Worm (Caenorhabditis elegans) whole organism, young adult: Measurements from ENCODE around the gene ufc-1.

Experiments used
- B0019.2 ChIP-seq: fragments of 200-800 bp; sonication (Bioruptor generic); conservative IDR thresholded peaks from 2 replicates; pipeline ENCODE4 v1.3.6; 2022; ENCODE audit warnings: missing genetic modification reagents, missing genetic modification characterization, missing compliant biosample characterization
- C06A6.2 ChIP-seq: fragments of 200-800 bp; sonication (Bioruptor generic); conservative IDR thresholded peaks from 2 replicates; pipeline ENCODE4 v1.3.6; 2022; ENCODE audit warnings: missing genetic modification characterization, missing compliant biosample characterization
- F23B12.7 ChIP-seq: sonication (generic microtip); optimal IDR thresholded peaks from 2 replicates; lab custom pipeline; 2017; ENCODE audit warnings: missing genetic modification characterization, mild to moderate bottlenecking, missing compliant biosample characterization, antibody characterized with exemption, moderate library complexity; ENCODE audit not compliant: insufficient read depth
- F33H1.4 ChIP-seq: fragments of 200-800 bp; sonication (Bioruptor generic); IDR thresholded peaks from 2 replicates; pipeline ENCODE4 v1.3.6; 2022; ENCODE audit warnings: missing genetic modification reagents, missing genetic modification characterization, missing compliant biosample characterization
- F57A8.1 ChIP-seq: fragments of 200-800 bp; sonication (Bioruptor generic); optimal IDR thresholded peaks from 2 replicates; lab custom pipeline; 2018; ENCODE audit warnings: mild to moderate bottlenecking, missing genetic modification characterization, moderate library complexity, missing compliant biosample characterization
- Y53F4B.3 ChIP-seq: fragments of 200-800 bp; sonication (Bioruptor generic); IDR thresholded peaks from 2 replicates; pipeline ENCODE4 v1.3.6; 2022; ENCODE audit warnings: missing genetic modification reagents, missing genetic modification characterization, missing compliant biosample characterization
- Y67H2A.10 ChIP-seq: fragments of 200-800 bp; sonication (Bioruptor generic); conservative IDR thresholded peaks from 2 replicates; pipeline ENCODE4 v1.3.6; 2022; ENCODE audit warnings: missing genetic modification reagents, missing genetic modification characterization, missing compliant biosample characterization
- Y95B8A.8 ChIP-seq: fragments of 200-800 bp; sonication (Bioruptor generic); IDR thresholded peaks from 2 replicates; pipeline ENCODE4 v1.3.6; 2022; ENCODE audit warnings: missing genetic modification reagents, missing genetic modification characterization, missing compliant biosample characterization
- athp-1 ChIP-seq: sonication (generic microtip); optimal IDR thresholded peaks from 2 replicates; lab custom pipeline; 2017; ENCODE audit warnings: mild to moderate bottlenecking, missing genetic modification characterization, missing compliant biosample characterization
- attf-3 ChIP-seq: fragments of 200-800 bp; sonication (Bioruptor generic); conservative IDR thresholded peaks from 2 replicates; pipeline ENCODE4 v1.3.6; 2022; ENCODE audit warnings: missing genetic modification reagents, missing genetic modification characterization, missing compliant biosample characterization
- cebp-2 ChIP-seq: fragments of 200-800 bp; sonication (Bioruptor generic); IDR thresholded peaks from 2 replicates; pipeline ENCODE4 v1.3.6; 2022; ENCODE audit warnings: missing genetic modification characterization, missing compliant biosample characterization
- chd-7 ChIP-seq: sonication (generic microtip); optimal IDR thresholded peaks from 2 replicates; lab custom pipeline; 2016; ENCODE audit warnings: mild to moderate bottlenecking, missing genetic modification characterization, moderate library complexity, missing compliant biosample characterization
- dpl-1 ChIP-seq: fragments of 150-350 bp; optimal IDR thresholded peaks from 2 replicates; lab custom pipeline; 2014; ENCODE audit warnings: missing biosample characterization, missing genetic modification reagents, missing genetic modification characterization
- egl-44 ChIP-seq: fragments of 200-800 bp; sonication (Bioruptor generic); IDR thresholded peaks from 2 replicates; pipeline ENCODE4 v1.3.6; 2022; ENCODE audit warnings: missing genetic modification reagents, missing genetic modification characterization, missing compliant biosample characterization
- fkh-3 ChIP-seq: sonication (generic microtip); optimal IDR thresholded peaks from 2 replicates; lab custom pipeline; 2016; ENCODE audit warnings: mild to moderate bottlenecking, missing genetic modification characterization, missing compliant biosample characterization
- hlh-12 ChIP-seq: sonication (generic microtip); optimal IDR thresholded peaks from 2 replicates; lab custom pipeline; 2016; ENCODE audit warnings: missing genetic modification characterization, missing compliant biosample characterization
- hlh-26 ChIP-seq: fragments of 200-800 bp; sonication (Bioruptor generic); conservative IDR thresholded peaks from 2 replicates; pipeline ENCODE4 v1.3.6; 2022; ENCODE audit warnings: missing genetic modification reagents, missing genetic modification characterization, missing compliant biosample characterization
- hmg-1.2 ChIP-seq: fragments of 200-800 bp; sonication (Bioruptor generic); IDR thresholded peaks from 2 replicates; pipeline ENCODE4 v1.3.6; 2022; ENCODE audit warnings: missing genetic modification reagents, missing genetic modification characterization, missing compliant biosample characterization
- hmg-20 ChIP-seq: fragments of 200-800 bp; sonication (Bioruptor generic); IDR thresholded peaks from 2 replicates; pipeline ENCODE4 v1.3.6; 2022; ENCODE audit warnings: missing genetic modification reagents, missing genetic modification characterization, missing compliant biosample characterization
- lag-1 ChIP-seq: fragments of 200-800 bp; sonication (Bioruptor generic); IDR thresholded peaks from 2 replicates; pipeline ENCODE4 v1.3.6; 2022; ENCODE audit warnings: missing genetic modification reagents, missing genetic modification characterization, missing compliant biosample characterization
- lin-35 ChIP-seq, 3 experiments: fragments of 150-350 bp in 2 of 3; sonication (generic microtip) in 1 of 3; optimal IDR thresholded peaks; 2 replicates each; lab custom pipeline; 2014 to 2018; ENCODE audit warnings: missing biosample characterization in 3 of 3, missing genetic modification characterization in 3 of 3, missing genetic modification reagents in 3 of 3
- lir-1 ChIP-seq: fragments of 200-800 bp; sonication (Bioruptor generic); conservative IDR thresholded peaks from 2 replicates; pipeline ENCODE4 v1.3.6; 2022; ENCODE audit warnings: missing genetic modification reagents, missing genetic modification characterization, missing compliant biosample characterization
- lsl-1 ChIP-seq: fragments of 200-800 bp; sonication (Bioruptor generic); optimal IDR thresholded peaks from 2 replicates; lab custom pipeline; 2018; ENCODE audit warnings: mild to moderate bottlenecking, missing genetic modification characterization, moderate library complexity, missing compliant biosample characterization
- madf-10 ChIP-seq: sonication (generic microtip); optimal IDR thresholded peaks from 2 replicates; lab custom pipeline; 2016; ENCODE audit warnings: mild to moderate bottlenecking, missing genetic modification characterization, missing compliant biosample characterization
- mel-28 ChIP-seq: sonication (generic microtip); optimal IDR thresholded peaks from 2 replicates; lab custom pipeline; 2016; ENCODE audit warnings: borderline replicate concordance, mild to moderate bottlenecking, missing genetic modification characterization, missing compliant biosample characterization
- mxl-1 ChIP-seq: sonication (generic microtip); optimal IDR thresholded peaks from 2 replicates; lab custom pipeline; 2016; ENCODE audit warnings: missing genetic modification characterization, missing compliant biosample characterization
- nfyb-1 ChIP-seq: fragments of 200-800 bp; sonication (Bioruptor generic); IDR thresholded peaks from 2 replicates; pipeline ENCODE4 v1.3.6; 2022; ENCODE audit warnings: missing genetic modification reagents, missing genetic modification characterization, missing compliant biosample characterization
- nhr-80 ChIP-seq: sonication (generic microtip); optimal IDR thresholded peaks from 2 replicates; lab custom pipeline; 2016; ENCODE audit warnings: missing genetic modification characterization, missing compliant biosample characterization
- nhr-90 ChIP-seq: sonication (generic microtip); optimal IDR thresholded peaks from 2 replicates; lab custom pipeline; 2016; ENCODE audit warnings: missing genotype, mild to moderate bottlenecking, missing genetic modification characterization, missing compliant biosample characterization
- pha-4 ChIP-seq: fragments of 150-350 bp; sonication (generic microtip); optimal IDR thresholded peaks from 2 replicates; lab custom pipeline; 2014; ENCODE audit warnings: missing biosample characterization, missing genetic modification reagents, missing genetic modification characterization
- snpc-1.3 ChIP-seq: sonication (generic microtip); optimal IDR thresholded peaks from 2 replicates; lab custom pipeline; 2017; ENCODE audit warnings: missing genetic modification characterization, mild to moderate bottlenecking, missing compliant biosample characterization, antibody characterized with exemption, moderate library complexity, missing genotype, missing genetic modification reagents; ENCODE audit not compliant: insufficient read depth
- sptf-2 ChIP-seq: fragments of 200-800 bp; sonication (Bioruptor generic); optimal IDR thresholded peaks from 2 replicates; lab custom pipeline; 2018; ENCODE audit warnings: mild to moderate bottlenecking, missing genetic modification characterization, missing compliant biosample characterization
- tlf-1 ChIP-seq: fragments of 200-800 bp; sonication (Bioruptor generic); optimal IDR thresholded peaks from 2 replicates; lab custom pipeline; 2018; ENCODE audit warnings: mild to moderate bottlenecking, missing genetic modification characterization, missing compliant biosample characterization
- unc-62 ChIP-seq: fragments of 150-350 bp; optimal IDR thresholded peaks from 2 replicates; lab custom pipeline; 2014; ENCODE audit warnings: missing biosample characterization, missing genetic modification reagents, missing genetic modification characterization
- xnd-1 ChIP-seq: sonication (generic microtip); optimal IDR thresholded peaks from 2 replicates; lab custom pipeline; 2016; ENCODE audit warnings: missing genotype, missing genetic modification reagents, missing genetic modification characterization, missing compliant biosample characterization
- ztf-25 ChIP-seq: fragments of 200-800 bp; sonication (Bioruptor generic); IDR thresholded peaks from 2 replicates; pipeline ENCODE4 v1.3.6; 2022; ENCODE audit warnings: missing genetic modification reagents, missing genetic modification characterization, missing compliant biosample characterization
- ztf-6 ChIP-seq: fragments of 200-800 bp; sonication (Bioruptor generic); IDR thresholded peaks from 2 replicates; pipeline ENCODE4 v1.3.6; 2022; ENCODE audit warnings: missing genetic modification reagents, missing genetic modification characterization, missing compliant biosample characterization

The ufc-1 gene

DNA sequence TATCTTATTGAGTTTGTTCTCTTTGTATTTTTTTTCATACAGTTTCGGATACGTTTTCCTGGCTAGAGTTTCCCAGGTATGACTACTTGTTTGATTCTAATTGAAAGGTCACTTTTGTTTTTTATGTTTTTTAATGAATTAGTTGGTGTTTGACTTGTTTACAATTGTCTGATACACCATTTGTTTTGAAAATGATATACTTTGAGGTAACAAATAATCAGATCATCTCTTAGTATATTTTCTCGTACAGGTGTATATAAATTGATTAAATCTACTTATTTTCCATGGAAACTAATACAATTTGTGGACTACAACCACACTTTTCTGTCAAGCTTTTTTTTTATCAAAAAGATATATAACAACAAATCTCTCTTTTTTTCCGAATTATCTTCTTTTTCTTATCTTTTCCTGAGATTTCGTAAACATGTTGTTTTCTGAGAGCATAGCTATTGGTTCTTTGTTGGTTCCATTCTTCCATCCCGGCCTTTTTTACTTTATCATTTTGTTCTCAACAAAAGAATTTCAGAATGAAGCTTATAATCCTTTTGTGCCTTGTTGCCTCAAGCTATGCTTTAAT lies 1.4 kb upstream of the ufc-1 start, which contains the start of gene ttr-5 (continued):
- no peak for TF ChIP-seq ztf-6 (GFP tag; lab: Robert Waterston, UW)

DNA sequence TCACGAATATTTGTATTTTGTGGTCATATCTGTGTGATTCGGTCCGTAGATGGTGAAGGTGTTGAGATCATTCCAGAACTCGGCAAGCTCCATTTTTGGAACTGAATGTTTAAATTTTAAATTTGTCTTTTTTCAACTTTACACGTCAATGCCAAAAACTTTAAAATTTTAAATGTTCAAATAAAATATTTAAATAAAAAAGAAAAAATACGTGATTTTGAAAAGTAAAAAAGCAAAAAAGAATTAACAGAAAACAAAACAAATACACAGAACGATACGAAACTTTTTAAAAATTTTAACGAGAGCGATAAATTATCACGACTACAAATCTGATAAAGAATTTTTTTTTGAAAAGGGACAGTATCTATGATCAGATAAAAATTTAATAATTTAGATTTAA lies 2.9 kb downstream of the ufc-1 start, which contains the start of gene elo-4:
TSS of gene elo-4 (minus strand) at position 101 of the 400 bp plus-strand sequence.
- TF ChIP-seq unc-62 (GFP tag; lab: Kevin White, UChicago) (no peak), egl-44 (GFP tag; lab: Robert Waterston, UW) (no peak), dpl-1 (GFP tag; lab: Kevin White, UChicago) (no peak), F33H1.4 (GFP tag; lab: Robert Waterston, UW) (no peak), tlf-1 (GFP tag; lab: Kevin White, UChicago) (no peak), Y53F4B.3 (GFP tag; lab: Robert Waterston, UW) (no peak), madf-10 (tag; lab: Kevin White, UChicago) (no peak), xnd-1 (no peak), F57A8.1 (GFP tag; lab: Kevin White, UChicago) (no peak), cebp-2 (GFP tag; lab: Robert Waterston, UW) (no peak), athp-1 (no peak), Y95B8A.8 (GFP tag; lab: Robert Waterston, UW) (no peak), F23B12.7 (tag; lab: Kevin White, UChicago) (no peak), nhr-80 (tag; lab: Kevin White, UChicago) (no peak)

DNA sequence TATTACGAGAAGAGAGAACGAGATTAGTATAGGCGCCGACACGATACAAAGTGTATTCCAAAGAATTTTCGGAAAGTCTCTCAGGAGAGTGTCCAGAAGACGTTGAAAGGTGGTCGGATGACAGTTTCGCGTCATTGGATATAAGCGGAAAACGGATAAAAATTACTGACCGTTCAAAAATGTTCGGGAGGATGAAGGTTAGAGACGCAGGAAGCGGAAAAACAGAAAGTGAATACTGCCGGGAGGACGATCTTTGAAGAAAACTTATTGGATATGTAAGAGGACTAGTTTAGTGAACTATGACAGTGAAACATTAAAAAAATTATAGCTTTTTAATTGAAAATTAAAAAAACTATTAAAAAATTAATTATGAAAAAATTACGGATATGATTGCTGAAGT lies 3.8 kb downstream of the ufc-1 start:
- TF ChIP-seq lag-1 (no peak), unc-62 (GFP tag; lab: Kevin White, UChicago) (no peak), hlh-26 (GFP tag; lab: Robert Waterston, UW) (no peak), sptf-2 (no peak), snpc-1.3 (tag; lab: Kevin White, UChicago) (no peak), lsl-1 (no peak), attf-3 (GFP tag; lab: Robert Waterston, UW) (no peak), mel-28 (tag; lab: Kevin White, UChicago) (no peak), fkh-3 (tag; lab: Kevin White, UChicago) (no peak), pha-4 (tag; lab: Kevin White, UChicago) (no peak), hmg-1.2 (GFP tag; lab: Robert Waterston, UW) (no peak), hlh-12 (tag; lab: Kevin White, UChicago) (no peak), C06A6.2 (GFP tag; lab: Robert Waterston, UW) (no peak)

DNA sequence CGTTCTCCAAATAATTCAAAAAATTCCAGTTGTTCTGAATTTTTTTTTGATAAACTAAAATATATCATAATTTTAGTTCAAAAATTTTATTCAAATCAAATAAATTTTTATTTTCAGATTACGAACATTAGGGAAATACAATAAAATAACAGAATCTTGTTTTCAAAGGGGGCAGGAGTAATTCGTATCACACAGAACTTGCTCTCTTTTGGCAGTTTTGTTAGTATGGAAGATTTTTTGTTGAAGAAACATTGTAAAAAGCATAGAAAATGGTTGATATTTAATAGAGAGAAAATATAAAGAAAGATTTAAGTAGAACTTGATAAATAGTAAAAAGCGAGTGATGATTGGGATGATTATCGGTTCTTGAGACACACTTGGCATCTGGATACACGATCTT lies 5.5 kb downstream of the ufc-1 start:
- TF ChIP-seq mxl-1 (tag; lab: Kevin White, UChicago) (no peak), fkh-3 (tag; lab: Kevin White, UChicago) (no peak), B0019.2 (GFP tag; lab: Robert Waterston, UW) (no peak), hmg-20 (no peak), lir-1 (GFP tag; lab: Robert Waterston, UW) (no peak), nfyb-1 (GFP tag; lab: Robert Waterston, UW) (no peak), lin-35 (GFP tag; optimal IDR thresholded peaks at IDR 0.05; lab: Kevin White, UChicago) (no peak), nhr-90 (tag; lab: Kevin White, UChicago) (no peak), chd-7 (tag; lab: Kevin White, UChicago) (no peak), Y67H2A.10 (GFP tag; lab: Robert Waterston, UW) (no peak), madf-10 (tag; lab: Kevin White, UChicago) (no peak), ztf-25 (no peak)
